Worm (Caenorhabditis elegans) whole organism, L4 larva: ENCODE results near the gene F26D11.1.

ENCODE experiments used
- F10B5.3 ChIP-seq: sonication (generic microtip); optimal IDR thresholded peaks from 2 replicates; lab custom pipeline; 2016; ENCODE audit warnings: mild to moderate bottlenecking, missing genetic modification characterization, missing compliant biosample characterization
- F37D6.2 ChIP-seq: sonication (generic microtip); optimal IDR thresholded peaks from 2 replicates; lab custom pipeline; 2016; ENCODE audit warnings: mild to moderate bottlenecking, missing genetic modification characterization, missing compliant biosample characterization
- ZK546.5 ChIP-seq, 2 experiments: sonication (generic microtip); optimal IDR thresholded peaks; 2 replicates each; lab custom pipeline; 2017; ENCODE audit warnings: missing biosample characterization in 2 of 2, missing genetic modification characterization in 2 of 2
- aha-1 ChIP-seq: fragments of 150-350 bp; peaks from one replicate; lab custom pipeline; 2014; ENCODE audit warnings: missing biosample characterization, missing genetic modification characterization
- ceh-20 ChIP-seq: fragments of 200-800 bp; sonication (Bioruptor generic); IDR thresholded peaks from 2 replicates; pipeline ENCODE4 v1.3.6; 2022; ENCODE audit warnings: missing genetic modification reagents, missing genetic modification characterization, missing compliant biosample characterization
- ceh-62 ChIP-seq: sonication (generic microtip); optimal IDR thresholded peaks from 2 replicates; lab custom pipeline; 2017; ENCODE audit warnings: missing biosample characterization, missing genetic modification characterization
- ces-1 ChIP-seq: fragments of 150-350 bp; sonication (generic microtip); optimal IDR thresholded peaks from 4 replicates; lab custom pipeline; 2014; ENCODE audit warnings: missing biosample characterization, missing genetic modification reagents, missing genetic modification characterization
- ctbp-1 ChIP-seq: fragments of 200-800 bp; sonication (Bioruptor generic); IDR thresholded peaks from 2 replicates; pipeline ENCODE4 v1.3.6; 2022; ENCODE audit warnings: missing genetic modification reagents, missing genetic modification characterization, missing compliant biosample characterization
- daf-16 ChIP-seq, 3 experiments: sonication (generic microtip); optimal IDR thresholded peaks; 2 replicates each; lab custom pipeline; 2016 to 2017; ENCODE audit warnings: missing genetic modification characterization in 3 of 3, missing genetic modification reagents in 3 of 3, mild to moderate bottlenecking in 2 of 3, missing compliant biosample characterization in 2 of 3, missing biosample characterization in 1 of 3, moderate library complexity in 1 of 3
- daf-19 ChIP-seq: fragments of 200-800 bp; sonication (Bioruptor generic); conservative IDR thresholded peaks from 2 replicates; pipeline ENCODE4 v1.3.6; 2022; ENCODE audit warnings: missing genetic modification characterization, missing compliant biosample characterization
- daf-8 ChIP-seq: fragments of 200-800 bp; sonication (Bioruptor generic); IDR thresholded peaks from 2 replicates; pipeline ENCODE4 v1.3.6; 2022; ENCODE audit warnings: missing genetic modification characterization, missing compliant biosample characterization
- dmd-6 ChIP-seq: fragments of 200-800 bp; sonication (Bioruptor generic); IDR thresholded peaks from 2 replicates; pipeline ENCODE4 v1.3.6; 2022; ENCODE audit warnings: missing genetic modification reagents, missing genetic modification characterization, missing compliant biosample characterization
- dmd-8 ChIP-seq: fragments of 200-800 bp; sonication (Bioruptor generic); IDR thresholded peaks from 2 replicates; pipeline ENCODE4 v1.3.6; 2022; ENCODE audit warnings: missing genetic modification characterization, missing compliant biosample characterization
- dpl-1 ChIP-seq: fragments of 150-350 bp; optimal IDR thresholded peaks from 2 replicates; lab custom pipeline; 2014; ENCODE audit warnings: missing biosample characterization, missing genetic modification reagents, missing genetic modification characterization
- dve-1 ChIP-seq: sonication (generic microtip); optimal IDR thresholded peaks from 2 replicates; lab custom pipeline; 2017; ENCODE audit warnings: antibody characterized with exemption, mild to moderate bottlenecking, missing genetic modification characterization, missing compliant biosample characterization; ENCODE audit not compliant: insufficient read depth
- egl-43 ChIP-seq: fragments of 200-800 bp; sonication (Bioruptor generic); IDR thresholded peaks from 2 replicates; pipeline ENCODE4 v1.3.6; 2022; ENCODE audit warnings: missing genetic modification reagents, missing genetic modification characterization, missing compliant biosample characterization
- fkh-10 ChIP-seq: fragments of 150-350 bp; optimal IDR thresholded peaks from 2 replicates; lab custom pipeline; 2014; ENCODE audit warnings: missing biosample characterization, missing genetic modification reagents, missing genetic modification characterization
- fos-1 ChIP-seq: fragments of 150-350 bp; optimal IDR thresholded peaks from 2 replicates; lab custom pipeline; 2014; ENCODE audit warnings: missing biosample characterization, missing genetic modification characterization
- hif-1 ChIP-seq, 2 experiments: sonication (generic microtip); optimal IDR thresholded peaks; 2 replicates each; lab custom pipeline; 2016 to 2017; ENCODE audit warnings: missing compliant biosample characterization in 2 of 2, missing genetic modification characterization in 2 of 2, missing genetic modification reagents in 2 of 2, missing genotype in 2 of 2, mild to moderate bottlenecking in 1 of 2
- hlh-11 ChIP-seq: fragments of 200-800 bp; sonication (Bioruptor generic); optimal IDR thresholded peaks from 2 replicates; lab custom pipeline; 2018; ENCODE audit warnings: mild to moderate bottlenecking, missing genetic modification characterization, missing compliant biosample characterization
- hlh-30 ChIP-seq: sonication (generic microtip); optimal IDR thresholded peaks from 2 replicates; lab custom pipeline; 2017; ENCODE audit warnings: antibody characterized with exemption, mild to moderate bottlenecking, missing genetic modification characterization, missing compliant biosample characterization; ENCODE audit not compliant: insufficient read depth
- hmg-1.1 ChIP-seq: fragments of 200-800 bp; sonication (Bioruptor generic); IDR thresholded peaks from 2 replicates; pipeline ENCODE4 v1.3.6; 2022; ENCODE audit warnings: missing genetic modification reagents, missing genetic modification characterization, missing compliant biosample characterization
- jun-1 ChIP-seq: fragments of 150-350 bp; optimal IDR thresholded peaks from 2 replicates; lab custom pipeline; 2014; ENCODE audit warnings: missing biosample characterization, missing genetic modification reagents, missing genetic modification characterization
- lin-39 ChIP-seq: fragments of 150-350 bp; optimal IDR thresholded peaks from 2 replicates; lab custom pipeline; 2014; ENCODE audit warnings: missing biosample characterization, missing genetic modification reagents, missing genetic modification characterization
- lsy-2 ChIP-seq, 2 experiments: fragments of 150-350 bp in 1 of 2; sonication (generic microtip) in 1 of 2; optimal IDR thresholded peaks; 2 replicates each; lab custom pipeline; 2014 to 2017; ENCODE audit warnings: missing biosample characterization in 2 of 2, missing genetic modification characterization in 2 of 2
- madf-5 ChIP-seq, 2 experiments: fragments of 200-800 bp; sonication (Bioruptor generic); IDR thresholded peaks; 2 replicates each; pipeline ENCODE4 v1.3.6; 2022; ENCODE audit warnings: missing compliant biosample characterization in 2 of 2, missing genetic modification characterization in 2 of 2
- mdl-1 ChIP-seq, 2 experiments: fragments of 150-350 bp in 1 of 2; sonication (generic microtip) in 1 of 2; optimal IDR thresholded peaks; 2 replicates each; lab custom pipeline; 2014 to 2017; ENCODE audit warnings: missing biosample characterization in 2 of 2, missing genetic modification characterization in 2 of 2
- mep-1 ChIP-seq: fragments of 150-350 bp; sonication (generic microtip); optimal IDR thresholded peaks from 3 replicates; lab custom pipeline; 2014; ENCODE audit warnings: missing biosample characterization, missing genetic modification characterization
- mes-2 ChIP-seq: sonication (generic microtip); optimal IDR thresholded peaks from 2 replicates; lab custom pipeline; 2016; ENCODE audit warnings: missing genotype, mild to moderate bottlenecking, missing genetic modification characterization, missing compliant biosample characterization; ENCODE audit not compliant: poor library complexity, severe bottlenecking
- mxl-3 ChIP-seq: fragments of 200-800 bp; sonication (Bioruptor generic); optimal IDR thresholded peaks from 2 replicates; lab custom pipeline; 2018; ENCODE audit warnings: mild to moderate bottlenecking, missing genetic modification characterization, missing compliant biosample characterization
- nhr-11 ChIP-seq: fragments of 150-350 bp; optimal IDR thresholded peaks from 2 replicates; lab custom pipeline; 2014; ENCODE audit warnings: missing biosample characterization, missing genetic modification characterization
- nhr-28 ChIP-seq: fragments of 150-350 bp; optimal IDR thresholded peaks from 2 replicates; lab custom pipeline; 2014; ENCODE audit warnings: missing biosample characterization, missing genetic modification characterization
- nhr-42 ChIP-seq: fragments of 200-800 bp; sonication (Bioruptor generic); IDR thresholded peaks from 2 replicates; pipeline ENCODE4 v1.3.6; 2022; ENCODE audit warnings: missing genetic modification characterization, missing compliant biosample characterization
- nhr-48 ChIP-seq: sonication (generic microtip); optimal IDR thresholded peaks from 2 replicates; lab custom pipeline; 2016; ENCODE audit warnings: mild to moderate bottlenecking, missing genetic modification characterization, missing compliant biosample characterization
- nhr-77 ChIP-seq: fragments of 150-350 bp; optimal IDR thresholded peaks from 2 replicates; lab custom pipeline; 2014; ENCODE audit warnings: missing biosample characterization, missing genetic modification characterization
- pha-4 ChIP-seq, 2 experiments: fragments of 150-350 bp in 1 of 2; fragments of 200-800 bp in 1 of 2; sonication (Bioruptor generic) in 1 of 2; IDR thresholded peaks in 1 of 2; optimal IDR thresholded peaks in 1 of 2; 2 replicates each; pipeline versions ENCODE4 v1.3.6 to Lab custom; 2014 to 2022; ENCODE audit warnings: missing genetic modification characterization in 2 of 2, missing genetic modification reagents in 2 of 2, missing biosample characterization in 1 of 2, missing compliant biosample characterization in 1 of 2
- rbr-2 ChIP-seq: sonication (generic microtip); optimal IDR thresholded peaks from 2 replicates; lab custom pipeline; 2016; ENCODE audit warnings: missing genotype, missing genetic modification characterization, missing compliant biosample characterization
- tra-1 ChIP-seq: fragments of 200-800 bp; sonication (Bioruptor generic); IDR thresholded peaks from 2 replicates; pipeline ENCODE4 v1.3.6; 2022; ENCODE audit warnings: missing genetic modification reagents, missing genetic modification characterization, missing compliant biosample characterization
- unc-62 ChIP-seq, 3 experiments: fragments of 150-350 bp in 1 of 3; sonication (generic microtip); optimal IDR thresholded peaks in 2 of 3; peaks in 1 of 3; 1 replicate in 1 of 3; 2 replicates in 2 of 3; lab custom pipeline; 2014 to 2017; ENCODE audit warnings: missing biosample characterization in 3 of 3, missing genetic modification characterization in 3 of 3, missing genetic modification reagents in 3 of 3, missing genotype in 1 of 3
- vab-7 ChIP-seq: fragments of 200-800 bp; sonication (Bioruptor generic); IDR thresholded peaks from 2 replicates; pipeline ENCODE4 v1.3.6; 2022; ENCODE audit warnings: missing genetic modification reagents, missing genetic modification characterization, missing compliant biosample characterization
- zag-1 ChIP-seq: fragments of 150-350 bp; optimal IDR thresholded peaks from 2 replicates; lab custom pipeline; 2014; ENCODE audit warnings: missing biosample characterization, missing genetic modification characterization
- zfp-2 ChIP-seq: sonication (generic microtip); optimal IDR thresholded peaks from 2 replicates; lab custom pipeline; 2016; ENCODE audit warnings: mild to moderate bottlenecking, missing genetic modification characterization, missing compliant biosample characterization
- ztf-11 ChIP-seq: fragments of 150-350 bp; optimal IDR thresholded peaks from 2 replicates; lab custom pipeline; 2014; ENCODE audit warnings: missing biosample characterization, missing genetic modification characterization
- ztf-7 ChIP-seq: fragments of 150-350 bp; optimal IDR thresholded peaks from 2 replicates; lab custom pipeline; 2014; ENCODE audit warnings: missing biosample characterization, missing genetic modification characterization

The F26D11.1 gene

DNA sequence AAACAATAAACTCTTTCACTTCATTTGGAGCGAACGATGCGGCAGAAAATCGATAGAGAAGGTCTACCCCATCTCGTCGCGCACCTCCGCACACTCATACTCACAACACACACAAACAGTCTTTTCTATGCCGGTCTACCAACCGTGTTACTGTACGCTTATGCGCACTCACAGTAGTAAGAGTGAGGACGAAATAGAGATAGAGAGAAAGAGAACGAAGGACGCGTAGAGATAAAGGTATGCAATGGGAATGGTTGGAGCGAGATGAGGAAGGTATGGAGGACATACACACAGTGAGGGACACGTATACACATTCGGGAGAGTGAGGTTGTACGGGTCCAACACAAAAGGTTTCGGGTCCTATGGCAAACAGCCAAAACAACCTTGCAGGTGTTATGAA is 2.5 kb upstream of the F26D11.1 start (continued):
- TF ChIP-seq pha-4 (GFP tag; IDR thresholded peaks at IDR 0.05; lab: Robert Waterston, UW) (no peak), pha-4 (tag; optimal IDR thresholded peaks at IDR 0.05; lab: Kevin White, UChicago) (peak; percentile 0), zag-1 (tag; lab: Kevin White, UChicago) (no peak), ztf-7 (tag; lab: Kevin White, UChicago) (no peak), ces-1 (GFP tag; lab: Kevin White, UChicago) (no peak), egl-43 (GFP tag; lab: Robert Waterston, UW) (0 out of 2 replicates have a peak, but pooled peaks have one; percentile 49), dmd-6 (GFP tag; lab: Robert Waterston, UW) (0 out of 2 replicates have a peak, but pooled peaks have one; percentile 9), mep-1 (peak; percentile 64), fos-1 (tag; lab: Kevin White, UChicago) (no peak)

DNA sequence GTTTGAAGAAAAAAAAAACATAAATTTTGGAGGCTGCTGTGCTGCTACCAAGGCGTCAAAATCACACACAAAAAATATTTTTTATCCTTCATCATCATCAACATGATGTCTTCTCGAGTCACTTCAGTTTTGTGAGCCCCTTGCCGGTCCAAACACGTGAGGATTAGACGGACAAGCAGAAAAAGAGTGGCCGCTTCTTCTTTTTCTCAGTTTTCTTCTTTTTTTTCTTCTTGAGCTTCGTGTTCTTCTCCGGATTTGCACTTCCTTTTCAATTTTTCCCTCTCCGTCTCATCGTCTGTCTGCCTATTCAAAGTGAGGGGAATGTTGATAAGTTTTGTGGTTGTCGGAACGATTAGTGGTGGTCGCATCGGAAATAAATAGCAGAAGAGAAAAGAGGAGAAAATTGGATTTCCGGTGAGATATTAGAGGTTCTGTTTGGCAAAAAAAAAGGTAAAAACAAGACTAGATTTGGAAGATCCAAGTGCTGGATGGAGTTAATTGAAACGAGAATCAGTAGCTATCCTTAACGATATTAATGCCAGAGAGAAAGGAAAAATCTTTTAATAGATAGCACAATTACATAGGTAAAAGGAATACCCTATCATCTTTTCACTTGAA is 866 bp upstream of the F26D11.1 start:
- TF ChIP-seq ctbp-1 (peak; percentile 37; the same call in 1 of the 2 replicates), tra-1 (GFP tag; lab: Robert Waterston, UW) (0 out of 2 replicates have a peak, but pooled peaks have one; percentile 60), lsy-2 (tag; optimal IDR thresholded peaks at IDR 0.05; lab: Kevin White, UChicago) (peak in 1 of 2 experiments; percentile 63), unc-62 (GFP tag; optimal IDR thresholded peaks at IDR 0.05 in 1 of 2; lab: Kevin White, UChicago) (peak in 1 of 2 experiments; percentile 71), unc-62 (tag; optimal IDR thresholded peaks at IDR 0.05; lab: Kevin White, UChicago) (no peak), vab-7 (GFP tag; lab: Robert Waterston, UW) (no peak), nhr-11 (tag; lab: Kevin White, UChicago) (peak; percentile 29), hlh-30 (tag; lab: Kevin White, UChicago) (peak; percentile 69), ceh-20 (GFP tag; lab: Robert Waterston, UW) (0 out of 2 replicates have a peak, but pooled peaks have one; percentile 50), F37D6.2 (tag; lab: Kevin White, UChicago) (peak; percentile 6), zfp-2 (tag; lab: Kevin White, UChicago) (no peak), daf-16 (GFP tag; optimal IDR thresholded peaks at IDR 0.05; lab: Kevin White, UChicago) (peak in 1 of 2 experiments; percentile 36), daf-16 (tag; optimal IDR thresholded peaks at IDR 0.05; lab: Kevin White, UChicago) (no peak), hlh-11 (peak; percentile 38), hif-1 (tag; optimal IDR thresholded peaks at IDR 0.05; lab: Kevin White, UChicago) (peak in 1 of 2 experiments; percentile 21), mep-1 (peak; percentile 59), rbr-2 (tag; lab: Kevin White, UChicago) (peak; percentile 60), daf-19 (GFP tag; lab: Robert Waterston, UW) (no peak), jun-1 (tag; lab: Kevin White, UChicago) (no peak), mdl-1 (tag; optimal IDR thresholded peaks at IDR 0.05; lab: Kevin White, UChicago) (peak in 1 of 2 experiments; percentile 65), daf-8 (GFP tag; lab: Robert Waterston, UW) (no peak), dpl-1 (peak; percentile 2), hmg-1.1 (0 out of 2 replicates have a peak, but pooled peaks have one; percentile 58), fkh-10 (GFP tag; lab: Kevin White, UChicago) (peak; percentile 26), madf-5 (GFP tag; IDR thresholded peaks at IDR 0.05; lab: Robert Waterston, UW) (no peak), dmd-8 (GFP tag; lab: Robert Waterston, UW) (no peak), lin-39 (tag; lab: Kevin White, UChicago) (no peak), aha-1 (tag; lab: Kevin White, UChicago) (peak; percentile 97)

ce11 chrV:7983381-7984052 is 2.2 kb downstream of the F26D11.1 start, which contains the start of the genes natb-1 and abhd-12:
Gene natb-1, minus strand, starts transcription at chrV:7983431.
Gene abhd-12, plus strand, starts transcription at chrV:7983879.
- TF ChIP-seq ceh-62 (tag; lab: Kevin White, UChicago) (no peak), nhr-48 (no peak), hlh-11 (peak; percentile 45), nhr-42 (GFP tag; lab: Robert Waterston, UW) (no peak), mxl-3 (GFP tag; lab: Kevin White, UChicago) (peak; percentile 11), nhr-28 (tag; lab: Kevin White, UChicago) (peak; percentile 40), tra-1 (GFP tag; lab: Robert Waterston, UW) (no peak), F10B5.3 (tag; lab: Kevin White, UChicago) (no peak), nhr-77 (peak; percentile 50), ztf-11 (tag; lab: Kevin White, UChicago) (no peak), ZK546.5 (tag; optimal IDR thresholded peaks at IDR 0.05; lab: Kevin White, UChicago) (no peak), daf-16 (GFP tag; optimal IDR thresholded peaks at IDR 0.05; lab: Kevin White, UChicago) (no peak), daf-16 (tag; optimal IDR thresholded peaks at IDR 0.05; lab: Kevin White, UChicago) (peak; percentile 56), mes-2 (tag; lab: Kevin White, UChicago) (peak; percentile 46), dve-1 (tag; lab: Kevin White, UChicago) (peak; percentile 57), dpl-1 (peak; percentile 21)
